Fruit fly (Drosophila melanogaster): ENCODE measurements around the gene Rab23.

DNA sequence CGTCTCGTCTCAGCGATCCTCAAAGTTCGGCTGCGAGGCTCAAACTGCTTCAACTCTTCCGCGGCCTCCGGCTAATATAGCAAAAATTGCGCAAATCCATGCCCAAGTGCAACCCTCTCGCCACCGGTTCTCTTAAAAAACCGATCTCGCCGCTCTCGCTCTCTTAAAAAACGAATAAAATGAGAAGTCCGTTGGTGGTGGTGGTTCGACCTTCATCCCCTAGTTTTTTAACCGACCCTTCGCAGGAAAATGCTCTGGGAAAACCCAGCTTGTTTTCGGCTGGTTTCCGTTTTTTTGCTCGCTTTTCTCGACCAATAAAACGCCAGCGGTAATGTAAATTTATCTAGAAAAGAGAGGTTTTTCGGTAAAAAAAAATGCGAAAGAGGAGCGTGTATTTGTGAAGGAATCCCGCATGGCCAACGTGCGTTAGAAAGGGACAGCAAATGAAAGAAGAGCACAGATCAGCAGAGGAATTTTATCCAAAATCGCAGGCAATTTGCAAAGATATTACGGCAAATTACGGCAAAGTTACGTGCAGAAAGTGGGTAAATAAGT lies 31.6 kb upstream of the Rab23 start, which contains the start of gene cas:
- TF ChIP-seq foxo (GFP tag; optimal IDR thresholded peaks at IDR 0.05) = no peak
- no peak for TF ChIP-seq psq (GFP tag; optimal IDR thresholded peaks at IDR 0.05)
- no peak for TF ChIP-seq OdsH (GFP tag; optimal IDR thresholded peaks at IDR 0.05)
- TF ChIP-seq ey (GFP tag; optimal IDR thresholded peaks at IDR 0.05) = no peak

Data from whole organism, wandering third instar larva.